Worm (Caenorhabditis elegans) whole organism, L2 larva: ENCODE measurements around the gene K11C4.1.

ENCODE experiments used
- R02D3.7 ChIP-seq: fragments of 150-350 bp; optimal IDR thresholded peaks from 2 replicates; lab custom pipeline; 2014; ENCODE audit warnings: missing biosample characterization, missing genetic modification characterization
- aly-2 ChIP-seq: fragments of 150-350 bp; optimal IDR thresholded peaks from 2 replicates; lab custom pipeline; 2014; ENCODE audit warnings: missing biosample characterization, missing genetic modification characterization
- ceh-16 ChIP-seq: fragments of 150-350 bp; optimal IDR thresholded peaks from 2 replicates; lab custom pipeline; 2014; ENCODE audit warnings: missing biosample characterization, missing genetic modification characterization
- fos-1 ChIP-seq: fragments of 150-350 bp; optimal IDR thresholded peaks from 2 replicates; lab custom pipeline; 2014; ENCODE audit warnings: missing biosample characterization, missing genetic modification characterization
- mab-5 ChIP-seq: fragments of 150-350 bp; optimal IDR thresholded peaks from 2 replicates; lab custom pipeline; 2014; ENCODE audit warnings: missing biosample characterization, missing genetic modification characterization
- mdl-1 ChIP-seq, 2 experiments: fragments of 150-350 bp in 1 of 2; sonication (generic microtip) in 1 of 2; optimal IDR thresholded peaks; 2 replicates each; lab custom pipeline; 2017; ENCODE audit warnings: missing biosample characterization in 2 of 2, missing genetic modification characterization in 2 of 2
- nhr-12 ChIP-seq: fragments of 150-350 bp; optimal IDR thresholded peaks from 2 replicates; lab custom pipeline; 2014; ENCODE audit warnings: missing biosample characterization, missing genetic modification characterization
- nhr-237 ChIP-seq: fragments of 150-350 bp; optimal IDR thresholded peaks from 2 replicates; lab custom pipeline; 2014; ENCODE audit warnings: missing biosample characterization, missing genetic modification characterization
- peb-1 ChIP-seq: fragments of 150-350 bp; optimal IDR thresholded peaks from 2 replicates; lab custom pipeline; 2014; ENCODE audit warnings: missing biosample characterization, missing genetic modification characterization
- skn-1 ChIP-seq: sonication (generic microtip); optimal IDR thresholded peaks from 2 replicates; lab custom pipeline; 2017; ENCODE audit warnings: missing biosample characterization, missing genetic modification characterization
- snpc-4 ChIP-seq: fragments of 150-350 bp; optimal IDR thresholded peaks from 2 replicates; lab custom pipeline; 2014; ENCODE audit warnings: missing biosample characterization, missing genetic modification characterization
- unc-39 ChIP-seq: fragments of 150-350 bp; optimal IDR thresholded peaks from 2 replicates; lab custom pipeline; 2014; ENCODE audit warnings: missing biosample characterization, missing genetic modification characterization
- unc-62 ChIP-seq: fragments of 150-350 bp; optimal IDR thresholded peaks from 2 replicates; lab custom pipeline; 2014; ENCODE audit warnings: missing biosample characterization, missing genetic modification reagents, missing genetic modification characterization
- ztf-11 ChIP-seq: sonication (generic microtip); optimal IDR thresholded peaks from 2 replicates; lab custom pipeline; 2017; ENCODE audit warnings: missing biosample characterization, missing genetic modification characterization

ce11 chrV:6882452-6882939 is 14.3 kb upstream of the K11C4.1 start:
- TF ChIP-seq skn-1 (tag; lab: Kevin White, UChicago) (no peak), nhr-12 (tag; lab: Kevin White, UChicago) (no peak), peb-1 (tag; lab: Kevin White, UChicago) (no peak), ceh-16 (no peak), fos-1 (no peak), R02D3.7 (tag; lab: Kevin White, UChicago) (no peak), unc-62 (GFP tag; lab: Kevin White, UChicago) (no peak), mdl-1 (tag; optimal IDR thresholded peaks at IDR 0.05; lab: Kevin White, UChicago) (no peak), nhr-237 (tag; lab: Kevin White, UChicago) (no peak), unc-39 (tag; lab: Kevin White, UChicago) (no peak), ztf-11 (tag; lab: Kevin White, UChicago) (no peak), aly-2 (tag; lab: Kevin White, UChicago) (no peak), mab-5 (tag; lab: Kevin White, UChicago) (no peak), snpc-4 (tag; lab: Kevin White, UChicago) (no peak)
